1 fruit fly cellular context compared by ENCODE assay signal in genomic region chrX:6795987-6796691, dm6.
A peak's percentile ranks its signal among the peaks of the same experiment; 100 is the strongest.
TF ChIP-seq lines count a peak whose summit lies in the region.

No protein-coding gene starts in this region.

TF ChIP-seq in whole organism, embryonic, 481 proteins besides CTCF, POLR2A, EP300 and RAD21 (continued from another document and continues in another):
- TF ChIP-seq her (GFP tag; optimal IDR thresholded peaks at IDR 0.05; lab: Kevin White, UChicago) (no peak), dati (GFP tag; IDR thresholded peaks at IDR 0.05; lab: Robert Waterston, UW) (no peak), Bdp1 (GFP tag; optimal IDR thresholded peaks at IDR 0.05; lab: Kevin White, UChicago) (no peak), Dp (GFP tag; optimal IDR thresholded peaks at IDR 0.05; lab: Kevin White, UChicago) (no peak), Trl (optimal IDR thresholded peaks at IDR 0.05; lab: Kevin White, UChicago) (no peak), Trl (GFP tag; optimal IDR thresholded peaks at IDR 0.05; lab: Kevin White, UChicago) (peak; percentile 13), CG7839 (tag; optimal IDR thresholded peaks at IDR 0.05; lab: Kevin White, UChicago) (peak; percentile 9), gsb-n (tag; optimal IDR thresholded peaks at IDR 0.05; lab: Kevin White, UChicago) (no peak), CG6683 (GFP tag; optimal IDR thresholded peaks at IDR 0.05; lab: Kevin White, UChicago) (no peak), mirr (GFP tag; optimal IDR thresholded peaks at IDR 0.05; lab: Kevin White, UChicago) (no peak), cas (GFP tag; IDR thresholded peaks at IDR 0.05; lab: Robert Waterston, UW) (no peak), Meics (GFP tag; optimal IDR thresholded peaks at IDR 0.05; lab: Kevin White, UChicago) (peak; percentile 8), Doc2 (GFP tag; IDR thresholded peaks at IDR 0.05; lab: Robert Waterston, UW) (no peak), kah (GFP tag; optimal IDR thresholded peaks at IDR 0.05; lab: Kevin White, UChicago) (no peak), Sox102F (GFP tag; optimal IDR thresholded peaks at IDR 0.05; lab: Kevin White, UChicago) (peak; percentile 52), corto (GFP tag; optimal IDR thresholded peaks at IDR 0.05; lab: Kevin White, UChicago) (no peak), CG1233 (GFP tag; optimal IDR thresholded peaks at IDR 0.05; lab: Kevin White, UChicago) (no peak), CG1792 (GFP tag; optimal IDR thresholded peaks at IDR 0.05; lab: Kevin White, UChicago) (no peak), B-H2 (GFP tag; optimal IDR thresholded peaks at IDR 0.05; lab: Kevin White, UChicago) (no peak), CG10654 (GFP tag; optimal IDR thresholded peaks at IDR 0.05; lab: Kevin White, UChicago) (no peak), Abd-B (GFP tag; optimal IDR thresholded peaks at IDR 0.05; lab: Kevin White, UChicago) (peak; percentile 55), eyg (GFP tag; optimal IDR thresholded peaks at IDR 0.05; lab: Kevin White, UChicago) (no peak), Dll (GFP tag; IDR thresholded peaks at IDR 0.05; lab: Robert Waterston, UW; ENCODE audit: partially characterized antibody) (no peak), hbn (GFP tag; IDR thresholded peaks at IDR 0.05; lab: Robert Waterston, UW; ENCODE audit: partially characterized antibody) (no peak), CG7372 (GFP tag; IDR thresholded peaks at IDR 0.05; lab: Robert Waterston, UW) (no peak), Elba2 (GFP tag; optimal IDR thresholded peaks at IDR 0.05; lab: Kevin White, UChicago) (no peak), Six4 (GFP tag; optimal IDR thresholded peaks at IDR 0.05; lab: Kevin White, UChicago) (no peak), Mrtf (GFP tag; IDR thresholded peaks at IDR 0.05; lab: Robert Waterston, UW) (no peak), Atf-2 (GFP tag; optimal IDR thresholded peaks at IDR 0.05; lab: Kevin White, UChicago) (no peak), CG16779 (GFP tag; IDR thresholded peaks at IDR 0.05; lab: Robert Waterston, UW) (no peak), kni (GFP tag; optimal IDR thresholded peaks at IDR 0.05; lab: Kevin White, UChicago) (peak; percentile 3), CG10979 (tag; optimal IDR thresholded peaks at IDR 0.05; lab: Kevin White, UChicago) (no peak), CG8478 (optimal IDR thresholded peaks at IDR 0.05; lab: Kevin White, UChicago) (no peak), CG34422 (GFP tag; IDR thresholded peaks at IDR 0.05; lab: Robert Waterston, UW) (no peak), CG9437 (GFP tag; optimal IDR thresholded peaks at IDR 0.05; lab: Kevin White, UChicago) (peak; percentile 15), zfh2 (GFP tag; optimal IDR thresholded peaks at IDR 0.05; lab: Kevin White, UChicago) (no peak), CG6791 (GFP tag; IDR thresholded peaks at IDR 0.05; lab: Robert Waterston, UW; ENCODE audit: partially characterized antibody) (no peak), disco-r (GFP tag; optimal IDR thresholded peaks at IDR 0.05; lab: Kevin White, UChicago) (no peak), slbo (GFP tag; IDR thresholded peaks at IDR 0.05; lab: Robert Waterston, UW) (peak; percentile 28; the same call in 1 of the 2 replicates), ase (GFP tag; IDR thresholded peaks at IDR 0.05; lab: Robert Waterston, UW) (no peak), Stat92E (GFP tag; optimal IDR thresholded peaks at IDR 0.05; lab: Kevin White, UChicago) (no peak), Ada2b (GFP tag; IDR thresholded peaks at IDR 0.05; lab: Robert Waterston, UW) (no peak), Hr39 (optimal IDR thresholded peaks at IDR 0.05; lab: Kevin White, UChicago) (no peak), CG18619 (GFP tag; optimal IDR thresholded peaks at IDR 0.05; lab: Kevin White, UChicago) (peak; percentile 19), Deaf1 (tag; optimal IDR thresholded peaks at IDR 0.05; lab: Kevin White, UChicago) (no peak), Dref (GFP tag; IDR thresholded peaks at IDR 0.05; lab: Robert Waterston, UW) (no peak), Asciz (GFP tag; optimal IDR thresholded peaks at IDR 0.05; lab: Kevin White, UChicago) (no peak), ftz-f1 (GFP tag; optimal IDR thresholded peaks at IDR 0.05; lab: Kevin White, UChicago) (no peak), Rx (GFP tag; IDR thresholded peaks at IDR 0.05; lab: Robert Waterston, UW) (no peak), CG16863 (GFP tag; optimal IDR thresholded peaks at IDR 0.05; lab: Kevin White, UChicago) (no peak), CG14860 (GFP tag; IDR thresholded peaks at IDR 0.05; lab: Robert Waterston, UW; ENCODE audit: partially characterized antibody) (no peak), shn (GFP tag; optimal IDR thresholded peaks at IDR 0.05; lab: Kevin White, UChicago) (no peak), pita (GFP tag; optimal IDR thresholded peaks at IDR 0.05; lab: Kevin White, UChicago) (no peak), slou (GFP tag; optimal IDR thresholded peaks at IDR 0.05; lab: Kevin White, UChicago) (no peak), CG13287 (GFP tag; IDR thresholded peaks at IDR 0.05; lab: Robert Waterston, UW; ENCODE audit: partially characterized antibody) (no peak), lab (GFP tag; optimal IDR thresholded peaks at IDR 0.05; lab: Kevin White, UChicago) (peak; percentile 38), Oli (tag; optimal IDR thresholded peaks at IDR 0.05; lab: Kevin White, UChicago) (peak; percentile 19), ro (GFP tag; IDR thresholded peaks at IDR 0.05; lab: Robert Waterston, UW) (no peak), CG4730 (GFP tag; IDR thresholded peaks at IDR 0.05; lab: Robert Waterston, UW) (no peak), NfI (GFP tag; optimal IDR thresholded peaks at IDR 0.05; lab: Kevin White, UChicago) (peak; percentile 41), vfl (GFP tag; optimal IDR thresholded peaks at IDR 0.05; lab: Kevin White, UChicago) (no peak), CG9932 (GFP tag; IDR thresholded peaks at IDR 0.05; lab: Robert Waterston, UW) (peak; percentile 41), CG18476 (GFP tag; optimal IDR thresholded peaks at IDR 0.05; lab: Kevin White, UChicago) (no peak), BEAF-32 (GFP tag; optimal IDR thresholded peaks at IDR 0.05; lab: Kevin White, UChicago) (no peak), CG8765 (GFP tag; IDR thresholded peaks at IDR 0.05; lab: Robert Waterston, UW) (no peak), CoRest (tag; optimal IDR thresholded peaks at IDR 0.05; lab: Kevin White, UChicago) (peak; percentile 43), fru (optimal IDR thresholded peaks at IDR 0.05; lab: Kevin White, UChicago) (no peak), CG2875 (GFP tag; optimal IDR thresholded peaks at IDR 0.05; lab: Kevin White, UChicago) (no peak), crc (GFP tag; optimal IDR thresholded peaks at IDR 0.05; lab: Kevin White, UChicago) (peak; percentile 10), CG15514 (GFP tag; optimal IDR thresholded peaks at IDR 0.05; lab: Kevin White, UChicago) (no peak), CG6689 (GFP tag; IDR thresholded peaks at IDR 0.05; lab: Robert Waterston, UW) (0 out of 2 replicates have a peak, but pooled peaks have one; percentile 10), HLH4C (GFP tag; IDR thresholded peaks at IDR 0.05; lab: Robert Waterston, UW; ENCODE audit: partially characterized antibody) (no peak), eve (GFP tag; optimal IDR thresholded peaks at IDR 0.05; lab: Kevin White, UChicago) (peak in 1 of 2 experiments; percentile 56), ken (GFP tag; IDR thresholded peaks at IDR 0.05; lab: Robert Waterston, UW) (no peak), ac (GFP tag; optimal IDR thresholded peaks at IDR 0.05; lab: Kevin White, UChicago) (no peak), tio (GFP tag; optimal IDR thresholded peaks at IDR 0.05; lab: Kevin White, UChicago) (no peak), CG10431 (GFP tag; optimal IDR thresholded peaks at IDR 0.05; lab: Kevin White, UChicago) (no peak), nom (GFP tag; optimal IDR thresholded peaks at IDR 0.05; lab: Kevin White, UChicago) (no peak), tap (tag; optimal IDR thresholded peaks at IDR 0.05; lab: Kevin White, UChicago) (no peak), CG6254 (GFP tag; optimal IDR thresholded peaks at IDR 0.05; lab: Kevin White, UChicago) (no peak), CG1647 (GFP tag; optimal IDR thresholded peaks at IDR 0.05; lab: Kevin White, UChicago) (no peak), pho (GFP tag; optimal IDR thresholded peaks at IDR 0.05; lab: Kevin White, UChicago) (no peak), en (GFP tag; optimal IDR thresholded peaks at IDR 0.05; lab: Kevin White, UChicago) (no peak), chinmo (GFP tag; IDR thresholded peaks at IDR 0.05; lab: Robert Waterston, UW; ENCODE audit: partially characterized antibody) (no peak), bowl (GFP tag; IDR thresholded peaks at IDR 0.05; lab: Robert Waterston, UW) (no peak), crol (GFP tag; IDR thresholded peaks at IDR 0.05; lab: Robert Waterston, UW) (no peak), ci (GFP tag; IDR thresholded peaks at IDR 0.05; lab: Robert Waterston, UW) (no peak), CG10147 (GFP tag; optimal IDR thresholded peaks at IDR 0.05; lab: Kevin White, UChicago) (no peak), CG2678 (tag; optimal IDR thresholded peaks at IDR 0.05; lab: Kevin White, UChicago) (peak; percentile 48), peb (GFP tag; IDR thresholded peaks at IDR 0.05; lab: Robert Waterston, UW) (no peak), CG8359 (GFP tag; optimal IDR thresholded peaks at IDR 0.05; lab: Kevin White, UChicago; ENCODE audit: borderline replicate concordance) (no peak), CG2199 (GFP tag; IDR thresholded peaks at IDR 0.05; lab: Robert Waterston, UW) (no peak), dmrt11E (tag; optimal IDR thresholded peaks at IDR 0.05; lab: Kevin White, UChicago) (no peak), CG31441 (GFP tag; IDR thresholded peaks at IDR 0.05; lab: Robert Waterston, UW) (0 out of 2 replicates have a peak, but pooled peaks have one; percentile 26), YL-1 (GFP tag; optimal IDR thresholded peaks at IDR 0.05; lab: Kevin White, UChicago) (no peak), Sry-β (GFP tag; optimal IDR thresholded peaks at IDR 0.05; lab: Kevin White, UChicago) (no peak), CG8388 (GFP tag; optimal IDR thresholded peaks at IDR 0.05; lab: Kevin White, UChicago) (no peak), stwl (tag; optimal IDR thresholded peaks at IDR 0.05; lab: Kevin White, UChicago) (no peak), usp (GFP tag; optimal IDR thresholded peaks at IDR 0.05; lab: Kevin White, UChicago) (no peak), nerfin-1 (tag; optimal IDR thresholded peaks at IDR 0.05; lab: Kevin White, UChicago) (no peak), CG6765 (GFP tag; optimal IDR thresholded peaks at IDR 0.05; lab: Kevin White, UChicago) (no peak), yki (optimal IDR thresholded peaks at IDR 0.05; lab: Kevin White, UChicago) (no peak), Bteb2 (GFP tag; optimal IDR thresholded peaks at IDR 0.05; lab: Kevin White, UChicago) (no peak), CG3838 (GFP tag; optimal IDR thresholded peaks at IDR 0.05; lab: Kevin White, UChicago) (no peak), Ravus (GFP tag; IDR thresholded peaks at IDR 0.05; lab: Robert Waterston, UW) (no peak), stc (GFP tag; IDR thresholded peaks at IDR 0.05; lab: Robert Waterston, UW) (no peak), hth (optimal IDR thresholded peaks at IDR 0.05; lab: Kevin White, UChicago) (no peak), NK7.1 (GFP tag; optimal IDR thresholded peaks at IDR 0.05; lab: Kevin White, UChicago) (peak; percentile 40), sens (GFP tag; lab: Kevin White, UChicago) (peak; percentile 70), CG11456 (GFP tag; IDR thresholded peaks at IDR 0.05; lab: Robert Waterston, UW) (peak; percentile 51; the same call in 1 of the 3 replicates), CG16815 (GFP tag; optimal IDR thresholded peaks at IDR 0.05; lab: Kevin White, UChicago) (no peak), CG17829 (tag; optimal IDR thresholded peaks at IDR 0.05; lab: Kevin White, UChicago) (no peak), row (GFP tag; IDR thresholded peaks at IDR 0.05; lab: Robert Waterston, UW) (peak; percentile 37; the same call in 1 of the 3 replicates), HLH3B (GFP tag; IDR thresholded peaks at IDR 0.05; lab: Robert Waterston, UW) (no peak), lmd (GFP tag; IDR thresholded peaks at IDR 0.05; lab: Robert Waterston, UW) (no peak; the same call in 1 of the 2 replicates), CG15479 (GFP tag; optimal IDR thresholded peaks at IDR 0.05; lab: Kevin White, UChicago) (no peak), gfzf (GFP tag; optimal IDR thresholded peaks at IDR 0.05; lab: Kevin White, UChicago) (no peak), CG31224 (GFP tag; IDR thresholded peaks at IDR 0.05; lab: Robert Waterston, UW) (no peak), emc (GFP tag; optimal IDR thresholded peaks at IDR 0.05; lab: Kevin White, UChicago) (no peak), Dek (tag; optimal IDR thresholded peaks at IDR 0.05; lab: Kevin White, UChicago) (no peak), zfh1 (GFP tag; IDR thresholded peaks at IDR 0.05; lab: Robert Waterston, UW) (0 out of 3 replicates have a peak, but pooled peaks have one; percentile 18), schlank (tag; optimal IDR thresholded peaks at IDR 0.05; lab: Kevin White, UChicago) (no peak), prd (optimal IDR thresholded peaks at IDR 0.05; lab: Kevin White, UChicago) (no peak), prd (GFP tag; IDR thresholded peaks at IDR 0.05; lab: Robert Waterston, UW) (peak; percentile 10; the same call in 1 of the 3 replicates), ems (GFP tag; optimal IDR thresholded peaks at IDR 0.05; lab: Kevin White, UChicago) (no peak), CG6175 (GFP tag; IDR thresholded peaks at IDR 0.05; lab: Robert Waterston, UW) (no peak), CG12104 (GFP tag; optimal IDR thresholded peaks at IDR 0.05; lab: Kevin White, UChicago) (no peak), Eip74EF (GFP tag; optimal IDR thresholded peaks at IDR 0.05; lab: Kevin White, UChicago) (peak in 1 of 2 experiments; percentile 39), grn (GFP tag; optimal IDR thresholded peaks at IDR 0.05; lab: Kevin White, UChicago) (no peak), grau (tag; optimal IDR thresholded peaks at IDR 0.05; lab: Kevin White, UChicago) (peak; percentile 13), CG30020 (tag; optimal IDR thresholded peaks at IDR 0.05; lab: Kevin White, UChicago) (no peak), Scr (GFP tag; IDR thresholded peaks at IDR 0.05; lab: Robert Waterston, UW; ENCODE audit: partially characterized antibody) (no peak), CG1529 (GFP tag; optimal IDR thresholded peaks at IDR 0.05; lab: Kevin White, UChicago) (no peak), dimm (GFP tag; IDR thresholded peaks at IDR 0.05; lab: Robert Waterston, UW) (no peak), Hr3 (GFP tag; optimal IDR thresholded peaks at IDR 0.05; lab: Kevin White, UChicago) (peak; percentile 21), abd-A (tag; optimal IDR thresholded peaks at IDR 0.05; lab: Kevin White, UChicago) (no peak), inv (GFP tag; IDR thresholded peaks at IDR 0.05; lab: Robert Waterston, UW; ENCODE audit: partially characterized antibody) (no peak), bsh (GFP tag; optimal IDR thresholded peaks at IDR 0.05; lab: Kevin White, UChicago) (no peak)
